Worm (Caenorhabditis elegans): Measurements from ENCODE around the gene Y37D8A.16.

Y37D8A.16 gene

ce11 chrIII:12918575-12918974 lies at the start of gene Y37D8A.16:
Gene Y37D8A.16, minus strand, starts transcription at chrIII:12918675.
- TF ChIP-seq R02D3.7 (tag; optimal IDR thresholded peaks at IDR 0.05): no peak
- no peak for TF ChIP-seq elt-1 (tag; optimal IDR thresholded peaks at IDR 0.05)
- no peak for TF ChIP-seq dmd-4 (tag; optimal IDR thresholded peaks at IDR 0.05)
- no peak for TF ChIP-seq skn-1 (tag; optimal IDR thresholded peaks at IDR 0.05)
- no peak for TF ChIP-seq fos-1 (tag; optimal IDR thresholded peaks at IDR 0.05)
- no peak for TF ChIP-seq sem-4 (tag; optimal IDR thresholded peaks at IDR 0.05)
- TF ChIP-seq ZK546.5 (tag; optimal IDR thresholded peaks at IDR 0.05): no peak
- TF ChIP-seq nhr-12 (tag; optimal IDR thresholded peaks at IDR 0.05): no peak
- no peak for TF ChIP-seq alr-1 (tag; optimal IDR thresholded peaks at IDR 0.05)
- no peak for TF ChIP-seq sma-3 (GFP tag; optimal IDR thresholded peaks at IDR 0.05)
- TF ChIP-seq ceh-16 (tag; optimal IDR thresholded peaks at IDR 0.05): no peak
- TF ChIP-seq nhr-10 (tag; optimal IDR thresholded peaks at IDR 0.05): no peak
- no peak for TF ChIP-seq peb-1 (tag; optimal IDR thresholded peaks at IDR 0.05)
- no peak for TF ChIP-seq sma-9 (GFP tag; optimal IDR thresholded peaks at IDR 0.05)
- no peak for TF ChIP-seq sma-9 (tag; optimal IDR thresholded peaks at IDR 0.05)
- no peak for TF ChIP-seq unc-55 (GFP tag; optimal IDR thresholded peaks at IDR 0.05)
- TF ChIP-seq blmp-1 (tag; optimal IDR thresholded peaks at IDR 0.05; ENCODE audit: insufficient read depth): no peak
- no peak for TF ChIP-seq unc-62 (GFP tag; optimal IDR thresholded peaks at IDR 0.05)

- TF ChIP-seq lin-11 (tag; optimal IDR thresholded peaks at IDR 0.05) (no peak), gmeb-1 (tag; optimal IDR thresholded peaks at IDR 0.05) (peak; percentile 25), ztf-1 (GFP tag; conservative IDR thresholded peaks at IDR 0.05) (no peak), nhr-6 (tag; optimal IDR thresholded peaks at IDR 0.05) (no peak), dmd-4 (tag; optimal IDR thresholded peaks at IDR 0.05) (no peak), R02D3.7 (tag; optimal IDR thresholded peaks at IDR 0.05) (no peak), nhr-77 (tag; optimal IDR thresholded peaks at IDR 0.05) (no peak), fos-1 (tag; optimal IDR thresholded peaks at IDR 0.05) (peak; percentile 83), alr-1 (tag; optimal IDR thresholded peaks at IDR 0.05) (no peak), sma-3 (GFP tag; optimal IDR thresholded peaks at IDR 0.05) (no peak), zag-1 (tag; optimal IDR thresholded peaks at IDR 0.05) (no peak), C34F6.9 (tag; optimal IDR thresholded peaks at IDR 0.05) (peak; percentile 3), sma-9 (GFP tag; optimal IDR thresholded peaks at IDR 0.05) (no peak), sma-9 (tag; optimal IDR thresholded peaks at IDR 0.05) (no peak), ceh-16 (tag; optimal IDR thresholded peaks at IDR 0.05) (no peak), elt-1 (tag; optimal IDR thresholded peaks at IDR 0.05) (no peak), nhr-25 (tag; optimal IDR thresholded peaks at IDR 0.05) (no peak), ceh-82 (tag; optimal IDR thresholded peaks at IDR 0.05) (no peak), nhr-237 (tag; optimal IDR thresholded peaks at IDR 0.05) (no peak), blmp-1 (tag; optimal IDR thresholded peaks at IDR 0.05; ENCODE audit: insufficient read depth) (no peak), unc-39 (tag; optimal IDR thresholded peaks at IDR 0.05) (no peak), elt-3 (tag; optimal IDR thresholded peaks at IDR 0.05) (no peak), mab-5 (tag; optimal IDR thresholded peaks at IDR 0.05) (no peak), F13H6.1 (tag; optimal IDR thresholded peaks at IDR 0.05) (no peak), skn-1 (tag; optimal IDR thresholded peaks at IDR 0.05) (no peak), Y55F3AM.14 (GFP tag; optimal IDR thresholded peaks at IDR 0.05) (no peak), unc-55 (GFP tag; optimal IDR thresholded peaks at IDR 0.05) (no peak), mbf-1 (tag; optimal IDR thresholded peaks at IDR 0.05) (no peak), snpc-4 (tag; optimal IDR thresholded peaks at IDR 0.05) (no peak), sem-4 (tag; optimal IDR thresholded peaks at IDR 0.05) (no peak), lin-39 (tag; optimal IDR thresholded peaks at IDR 0.05) (no peak), nhr-129 (tag; optimal IDR thresholded peaks at IDR 0.05) (no peak), peb-1 (tag; optimal IDR thresholded peaks at IDR 0.05) (no peak), lin-13 (GFP tag; optimal IDR thresholded peaks at IDR 0.05) (no peak), aly-2 (tag; optimal IDR thresholded peaks at IDR 0.05) (no peak), nhr-11 (tag; optimal IDR thresholded peaks at IDR 0.05) (no peak), ztf-4 (tag; optimal IDR thresholded peaks at IDR 0.05) (no peak), egl-27 (tag; optimal IDR thresholded peaks at IDR 0.05) (no peak), mdl-1 (tag; optimal IDR thresholded peaks at IDR 0.05) (no peak), ama-1 (optimal IDR thresholded peaks at IDR 0.05) (no peak), lsy-2 (tag; optimal IDR thresholded peaks at IDR 0.05) (peak in 1 of 2 experiments; percentile 12), nhr-23 (tag; optimal IDR thresholded peaks at IDR 0.05) (no peak), ZK546.5 (tag; optimal IDR thresholded peaks at IDR 0.05) (no peak), nhr-21 (tag; optimal IDR thresholded peaks at IDR 0.05) (peak; percentile 3), nhr-12 (tag; optimal IDR thresholded peaks at IDR 0.05) (no peak), crh-2 (tag; optimal IDR thresholded peaks at IDR 0.05) (peak; percentile 40), nhr-10 (tag; optimal IDR thresholded peaks at IDR 0.05) (no peak), ztf-11 (tag; optimal IDR thresholded peaks at IDR 0.05) (no peak), unc-62 (GFP tag; optimal IDR thresholded peaks at IDR 0.05) (no peak)
Observed at ce11 chrIII:12967437-12968043, 49.1 kb upstream of the Y37D8A.16 start.

Measured in whole organism, L2 larva.